Fruit fly (Drosophila melanogaster) whole organism, embryonic: ENCODE measurements around the gene mRpS33.
A peak's percentile ranks its signal among the peaks of the same experiment; 100 is the strongest.

Source experiments
- Aef1 ChIP-seq: fragments of 200-800 bp; sonication (Bioruptor generic); IDR thresholded peaks from 3 replicates; pipeline ENCODE4 v1.3.6; 2022; ENCODE audit warnings: missing biosample characterization, missing genetic modification characterization
- Bdp1 ChIP-seq: fragments of 200-800 bp; sonication (Bioruptor generic); optimal IDR thresholded peaks from 3 replicates; lab custom pipeline; 2016; ENCODE audit warnings: missing biosample characterization, missing genetic modification characterization
- CG12236 ChIP-seq: fragments of 200-800 bp; sonication (Bioruptor generic); optimal IDR thresholded peaks from 2 replicates; lab custom pipeline; 2016; ENCODE audit warnings: missing biosample characterization, missing genetic modification characterization
- CG13287 ChIP-seq: fragments of 200-800 bp; sonication (Bioruptor generic); IDR thresholded peaks from 2 replicates; pipeline ENCODE4 v1.3.6; 2022; ENCODE audit warnings: missing biosample characterization, missing genetic modification characterization; ENCODE audit not compliant: partially characterized antibody
- CG15479 ChIP-seq: fragments of 200-800 bp; sonication (Bioruptor generic); optimal IDR thresholded peaks from 3 replicates; lab custom pipeline; 2019; ENCODE audit warnings: missing biosample characterization, mild to moderate bottlenecking, missing genetic modification characterization, moderate library complexity
- CG17328 ChIP-seq: fragments of 200-800 bp; sonication (Bioruptor generic); IDR thresholded peaks from 2 replicates; pipeline ENCODE4 v1.3.6; 2022; ENCODE audit warnings: missing biosample characterization, missing genetic modification characterization
- CG17612 ChIP-seq: fragments of 200-800 bp; sonication (Bioruptor generic); IDR thresholded peaks from 2 replicates; pipeline ENCODE4 v1.3.6; 2022; ENCODE audit warnings: missing biosample characterization, missing genetic modification characterization
- CG18764 ChIP-seq: fragments of 200-800 bp; sonication (Bioruptor generic); optimal IDR thresholded peaks from 3 replicates; lab custom pipeline; 2016; ENCODE audit warnings: missing biosample characterization, missing genetic modification characterization
- CG2199 ChIP-seq: fragments of 200-800 bp; sonication (Bioruptor generic); IDR thresholded peaks from 3 replicates; pipeline ENCODE4 v1.3.6; 2022; ENCODE audit warnings: missing biosample characterization, missing genetic modification characterization
- CG30431 ChIP-seq: fragments of 200-800 bp; sonication (Bioruptor generic); optimal IDR thresholded peaks from 2 replicates; lab custom pipeline; 2017; ENCODE audit warnings: missing biosample characterization, missing genetic modification characterization
- CG33213 ChIP-seq: fragments of 200-800 bp; sonication (Bioruptor generic); optimal IDR thresholded peaks from 3 replicates; lab custom pipeline; 2016; ENCODE audit warnings: missing biosample characterization, missing genetic modification characterization
- CG4360 ChIP-seq: fragments of 200-800 bp; sonication (Bioruptor generic); IDR thresholded peaks from 2 replicates; pipeline ENCODE4 v1.3.6; 2022; ENCODE audit warnings: missing biosample characterization, missing genetic modification characterization
- CG4404 ChIP-seq: fragments of 200-800 bp; sonication (Bioruptor generic); IDR thresholded peaks from 2 replicates; pipeline ENCODE4 v1.3.6; 2022; ENCODE audit warnings: missing biosample characterization, missing genetic modification characterization
- CG6765 ChIP-seq: fragments of 200-800 bp; sonication (Bioruptor generic); optimal IDR thresholded peaks from 3 replicates; lab custom pipeline; 2017; ENCODE audit warnings: missing biosample characterization, mild to moderate bottlenecking, missing genetic modification characterization
- CG6791 ChIP-seq: fragments of 200-800 bp; sonication (Bioruptor generic); IDR thresholded peaks from 3 replicates; pipeline ENCODE4 v1.3.6; 2022; ENCODE audit warnings: missing biosample characterization, missing genetic modification characterization; ENCODE audit not compliant: partially characterized antibody
- CG7928 ChIP-seq: fragments of 200-800 bp; sonication (Bioruptor generic); optimal IDR thresholded peaks from 2 replicates; lab custom pipeline; 2017; ENCODE audit warnings: missing biosample characterization, mild to moderate bottlenecking, missing genetic modification characterization
- CG8359 ChIP-seq: fragments of 200-800 bp; sonication (Bioruptor generic); optimal IDR thresholded peaks from 2 replicates; lab custom pipeline; 2017; ENCODE audit warnings: missing biosample characterization, mild to moderate bottlenecking, missing genetic modification characterization, borderline replicate concordance
- Dp ChIP-seq: fragments of 200-800 bp; sonication (Bioruptor generic); optimal IDR thresholded peaks from 2 replicates; lab custom pipeline; 2018; ENCODE audit warnings: missing biosample characterization, mild to moderate bottlenecking, missing genetic modification characterization, moderate library complexity
- Elba2 ChIP-seq: fragments of 200-800 bp; sonication (Bioruptor generic); optimal IDR thresholded peaks from 3 replicates; lab custom pipeline; 2016; ENCODE audit warnings: missing biosample characterization, missing genetic modification characterization
- Six4 ChIP-seq: fragments of 200-800 bp; sonication (Bioruptor generic); optimal IDR thresholded peaks from 2 replicates; lab custom pipeline; 2016; ENCODE audit warnings: missing biosample characterization, missing genetic modification characterization
- Spps ChIP-seq: fragments of 200-800 bp; sonication (Bioruptor generic); optimal IDR thresholded peaks from 2 replicates; lab custom pipeline; 2018; ENCODE audit warnings: missing biosample characterization, mild to moderate bottlenecking, missing genetic modification characterization
- ara ChIP-seq: fragments of 200-800 bp; sonication (Bioruptor generic); IDR thresholded peaks from 2 replicates; pipeline ENCODE4 v1.3.6; 2022; ENCODE audit warnings: missing biosample characterization, missing genetic modification characterization
- bbx ChIP-seq: fragments of 200-800 bp; sonication (Bioruptor generic); IDR thresholded peaks from 2 replicates; pipeline ENCODE4 v1.3.6; 2022; ENCODE audit warnings: missing biosample characterization, missing genetic modification characterization; ENCODE audit not compliant: partially characterized antibody
- cad ChIP-seq: fragments of >200 bp; optimal IDR thresholded peaks from 2 replicates; lab custom pipeline; 2017; ENCODE audit warnings: missing biosample characterization, missing genetic modification characterization
- crc ChIP-seq: fragments of 200-800 bp; sonication (Bioruptor generic); optimal IDR thresholded peaks from 2 replicates; lab custom pipeline; 2016; ENCODE audit warnings: missing biosample characterization, missing genetic modification characterization
- gfzf ChIP-seq: fragments of 200-800 bp; sonication (Bioruptor generic); optimal IDR thresholded peaks from 2 replicates; lab custom pipeline; 2016; ENCODE audit warnings: missing biosample characterization, mild to moderate bottlenecking, missing genetic modification characterization, moderate library complexity
- grau ChIP-seq: fragments of 200-800 bp; optimal IDR thresholded peaks from 3 replicates; lab custom pipeline; 2019; ENCODE audit warnings: missing biosample characterization, mild to moderate bottlenecking, missing genetic modification characterization, moderate library complexity
- gt ChIP-seq: fragments of 200-800 bp; sonication (Bioruptor generic); IDR thresholded peaks from 2 replicates; pipeline ENCODE4 v1.3.6; 2022; ENCODE audit warnings: missing biosample characterization, missing genetic modification characterization
- hbn ChIP-seq: fragments of 200-800 bp; sonication (Bioruptor generic); IDR thresholded peaks from 2 replicates; pipeline ENCODE4 v1.3.6; 2022; ENCODE audit warnings: missing biosample characterization, missing genetic modification characterization; ENCODE audit not compliant: partially characterized antibody
- nerfin-1 ChIP-seq: fragments of 200-800 bp; sonication (Bioruptor generic); optimal IDR thresholded peaks from 3 replicates; lab custom pipeline; 2019; ENCODE audit warnings: missing biosample characterization, mild to moderate bottlenecking, missing genetic modification characterization, moderate library complexity
- nerfin-2 ChIP-seq: fragments of 200-800 bp; sonication (Bioruptor generic); IDR thresholded peaks from 2 replicates; pipeline ENCODE4 v1.3.6; 2022; ENCODE audit warnings: missing biosample characterization, missing genetic modification characterization; ENCODE audit not compliant: partially characterized antibody
- onecut ChIP-seq: fragments of 200-800 bp; sonication (Bioruptor generic); IDR thresholded peaks from 2 replicates; pipeline ENCODE4 v1.3.6; 2022; ENCODE audit warnings: missing biosample characterization, missing genetic modification characterization
- otp ChIP-seq: fragments of 200-800 bp; sonication (Bioruptor generic); IDR thresholded peaks from 3 replicates; pipeline ENCODE4, ENCODE4 v1.3.6; 2022; ENCODE audit warnings: missing biosample characterization, missing genetic modification characterization
- pita ChIP-seq: fragments of 200-800 bp; sonication (Bioruptor generic); optimal IDR thresholded peaks from 2 replicates; lab custom pipeline; 2017; ENCODE audit warnings: missing biosample characterization, mild to moderate bottlenecking, missing genetic modification characterization
- row ChIP-seq: fragments of 200-800 bp; sonication (Bioruptor generic); IDR thresholded peaks from 3 replicates; pipeline ENCODE4 v1.3.6; 2022; ENCODE audit warnings: missing biosample characterization, missing genetic modification characterization
- seq ChIP-seq: fragments of 200-800 bp; sonication (Bioruptor generic); IDR thresholded peaks from 2 replicates; pipeline ENCODE4 v1.3.6; 2022; ENCODE audit warnings: missing biosample characterization, missing genetic modification characterization
- slou ChIP-seq: fragments of 200-800 bp; sonication (Bioruptor generic); optimal IDR thresholded peaks from 3 replicates; lab custom pipeline; 2016; ENCODE audit warnings: missing biosample characterization, missing genetic modification characterization
- tio ChIP-seq: fragments of 200-800 bp; sonication (Bioruptor generic); optimal IDR thresholded peaks from 2 replicates; lab custom pipeline; 2017; ENCODE audit warnings: missing biosample characterization, missing genetic modification characterization, inconsistent platforms
- tll ChIP-seq, 2 experiments: fragments of 200-800 bp in 1 of 2; fragments of >200 bp in 1 of 2; sonication (Bioruptor generic) in 1 of 2; optimal IDR thresholded peaks; 2 replicates each; lab custom pipeline; 2017 to 2019; ENCODE audit warnings: missing biosample characterization in 2 of 2, missing genetic modification characterization in 2 of 2, mild to moderate bottlenecking in 1 of 2, moderate library complexity in 1 of 2
- twi ChIP-seq: fragments of 200-800 bp; optimal IDR thresholded peaks from 2 replicates; lab custom pipeline; 2019; ENCODE audit warnings: missing biosample characterization, mild to moderate bottlenecking, missing genetic modification characterization, moderate library complexity
- usp ChIP-seq: fragments of >200 bp; optimal IDR thresholded peaks from 2 replicates; lab custom pipeline; 2017; ENCODE audit warnings: missing biosample characterization, missing genetic modification characterization
- vnd ChIP-seq: fragments of 200-800 bp; sonication (Bioruptor generic); IDR thresholded peaks from 3 replicates; pipeline ENCODE4 v1.3.6; 2022; ENCODE audit warnings: missing biosample characterization, missing genetic modification characterization; ENCODE audit not compliant: partially characterized antibody
- zfh1 ChIP-seq: fragments of 200-800 bp; sonication (Bioruptor generic); IDR thresholded peaks from 3 replicates; pipeline ENCODE4 v1.3.6; 2022; ENCODE audit warnings: missing biosample characterization, missing genetic modification characterization

The mRpS33 gene

DNA sequence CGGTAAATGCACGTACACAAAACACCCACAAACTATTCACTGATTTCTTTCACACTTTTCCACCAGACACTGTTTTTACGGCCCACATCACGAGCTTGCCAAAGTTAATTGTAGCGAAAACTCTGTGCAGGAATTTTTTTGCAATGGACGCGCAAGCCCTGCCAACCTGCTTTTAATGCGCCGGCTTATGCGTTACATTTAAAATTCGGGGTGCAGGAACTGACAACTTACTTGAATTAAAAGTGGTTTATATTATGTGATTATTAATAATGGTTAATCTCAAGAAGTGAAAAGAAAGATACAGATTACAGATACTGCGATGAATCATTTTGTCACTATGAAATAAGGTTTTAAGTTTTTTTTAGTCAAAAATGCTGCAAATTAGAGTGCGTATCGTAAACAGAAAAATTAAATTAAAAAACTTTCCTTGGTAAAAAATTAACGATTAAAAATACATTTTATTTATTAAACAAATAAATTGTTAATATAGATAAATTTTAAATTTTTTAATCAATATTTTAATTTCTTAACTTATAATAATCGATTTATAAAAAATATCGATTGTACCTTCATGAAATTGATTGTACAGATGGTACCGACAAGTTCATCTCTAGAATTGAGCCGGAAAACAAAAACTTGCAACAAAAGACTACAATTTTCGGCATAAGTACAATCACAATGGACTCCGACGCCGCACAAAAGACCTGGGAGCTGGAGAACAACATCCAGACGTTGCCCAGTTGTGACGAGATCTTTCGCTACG lies 33.3 kb upstream of the mRpS33 start, which contains the start of the genes CG42232 and CSN5 (continued):
- no peak for TF ChIP-seq grau (tag; lab: Kevin White, UChicago)

DNA sequence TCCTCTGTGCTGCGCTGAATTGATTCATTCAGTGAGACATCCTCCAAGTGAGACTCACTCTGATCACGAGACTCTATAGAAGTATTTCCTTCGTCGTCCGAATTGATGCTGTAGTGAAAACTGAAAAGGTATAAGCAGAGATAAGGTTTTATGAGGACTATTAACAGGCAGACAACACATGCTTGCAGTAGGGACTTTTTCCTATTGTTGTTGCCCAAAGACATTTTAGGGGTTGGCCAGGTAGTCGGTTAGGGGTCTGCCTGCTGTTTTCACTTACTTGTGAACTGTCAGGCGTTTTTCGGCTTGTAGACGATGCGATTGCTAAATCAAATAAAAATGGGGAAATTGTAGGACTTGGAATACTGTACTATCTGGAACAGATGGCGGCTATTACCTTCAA lies 32.2 kb upstream of the mRpS33 start:
- TF ChIP-seq otp (GFP tag; lab: Robert Waterston, UW) (no peak), gfzf (GFP tag; lab: Kevin White, UChicago) (no peak), CG12236 (no peak), Elba2 (peak; percentile 58), ara (GFP tag; lab: Robert Waterston, UW) (no peak), vnd (GFP tag; lab: Robert Waterston, UW) (no peak), CG17612 (no peak), cad (GFP tag; lab: Kevin White, UChicago) (peak; percentile 81), twi (peak; percentile 81), crc (GFP tag; lab: Kevin White, UChicago) (no peak), CG2199 (GFP tag; lab: Robert Waterston, UW) (no peak), hbn (GFP tag; lab: Robert Waterston, UW) (no peak), tll (GFP tag; optimal IDR thresholded peaks at IDR 0.05; lab: Kevin White, UChicago) (peak in 1 of 2 experiments; percentile 29), CG17328 (GFP tag; lab: Robert Waterston, UW) (no peak), CG33213 (GFP tag; lab: Kevin White, UChicago) (no peak), Spps (no peak), CG8359 (GFP tag; lab: Kevin White, UChicago) (no peak), Dp (no peak), Six4 (no peak), gt (no peak), Bdp1 (GFP tag; lab: Kevin White, UChicago) (no peak), CG13287 (GFP tag; lab: Robert Waterston, UW) (no peak), tio (GFP tag; lab: Kevin White, UChicago) (no peak), slou (GFP tag; lab: Kevin White, UChicago) (no peak), zfh1 (GFP tag; lab: Robert Waterston, UW) (no peak), row (no peak), pita (GFP tag; lab: Kevin White, UChicago) (no peak), usp (GFP tag; lab: Kevin White, UChicago) (no peak), CG4360 (peak; percentile 69), CG30431 (GFP tag; lab: Kevin White, UChicago) (no peak), CG15479 (no peak), CG7928 (GFP tag; lab: Kevin White, UChicago) (no peak), CG6765 (GFP tag; lab: Kevin White, UChicago) (no peak), bbx (no peak)

dm6 chr3R:16456607-16457006 lies 20.2 kb upstream of the mRpS33 start:
- TF ChIP-seq Aef1 (GFP tag; lab: Robert Waterston, UW) (no peak), CG18764 (GFP tag; lab: Kevin White, UChicago) (no peak), CG4404 (GFP tag; lab: Robert Waterston, UW) (no peak), nerfin-2 (GFP tag; lab: Robert Waterston, UW) (0 out of 2 replicates have a peak, but pooled peaks have one; percentile 10), CG6791 (0 out of 3 replicates have a peak, but pooled peaks have one; percentile 24), onecut (peak; percentile 98), nerfin-1 (tag; lab: Kevin White, UChicago) (peak; percentile 97), seq (GFP tag; lab: Robert Waterston, UW) (peak; percentile 42; the same call in 1 of the 2 replicates)
